Worm (Caenorhabditis elegans) whole organism, L1 larva: ENCODE results near the gene idpb-3.

ENCODE experiments used
- C04F5.9 ChIP-seq: sonication (generic microtip); optimal IDR thresholded peaks from 2 replicates; lab custom pipeline; 2016; ENCODE audit warnings: missing genetic modification characterization, missing compliant biosample characterization
- C16A3.4 ChIP-seq: fragments of 150-350 bp; optimal IDR thresholded peaks from 2 replicates; lab custom pipeline; 2014; ENCODE audit warnings: missing biosample characterization, missing genetic modification characterization
- dpl-1 ChIP-seq, 3 experiments: fragments of 150-350 bp in 2 of 3; sonication (generic microtip) in 1 of 3; optimal IDR thresholded peaks; 2 replicates each; lab custom pipeline; 2014 to 2017; ENCODE audit warnings: missing biosample characterization in 3 of 3, missing genetic modification characterization in 3 of 3, missing genetic modification reagents in 3 of 3
- fkh-4 ChIP-seq: sonication (generic microtip); optimal IDR thresholded peaks from 2 replicates; lab custom pipeline; 2016; ENCODE audit warnings: missing compliant biosample characterization, missing genetic modification characterization, borderline replicate concordance
- lin-13 ChIP-seq: fragments of 150-350 bp; optimal IDR thresholded peaks from 2 replicates; lab custom pipeline; 2014; ENCODE audit warnings: missing biosample characterization, missing genetic modification reagents, missing genetic modification characterization
- lin-14 ChIP-seq: fragments of 200-800 bp; sonication (Bioruptor generic); optimal IDR thresholded peaks from 2 replicates; lab custom pipeline; 2018; ENCODE audit warnings: mild to moderate bottlenecking, missing genetic modification characterization, moderate library complexity, missing compliant biosample characterization
- lin-39 ChIP-seq: fragments of 150-350 bp; optimal IDR thresholded peaks from 2 replicates; lab custom pipeline; 2014; ENCODE audit warnings: missing biosample characterization, missing genetic modification reagents, missing genetic modification characterization
- mep-1 ChIP-seq: fragments of 150-350 bp; optimal IDR thresholded peaks from 2 replicates; lab custom pipeline; 2014; ENCODE audit warnings: missing biosample characterization, missing genetic modification characterization
- nhr-11 ChIP-seq: fragments of 150-350 bp; optimal IDR thresholded peaks from 2 replicates; lab custom pipeline; 2014; ENCODE audit warnings: missing biosample characterization, missing genetic modification characterization
- nhr-85 ChIP-seq: sonication (generic microtip); peaks from one replicate; lab custom pipeline; 2016; ENCODE audit warnings: missing genetic modification characterization, inconsistent platforms, missing compliant biosample characterization
- unc-130 ChIP-seq: fragments of 150-350 bp; optimal IDR thresholded peaks from 2 replicates; lab custom pipeline; 2017; ENCODE audit warnings: missing biosample characterization, missing genetic modification characterization, inconsistent platforms

idpb-3 gene

DNA sequence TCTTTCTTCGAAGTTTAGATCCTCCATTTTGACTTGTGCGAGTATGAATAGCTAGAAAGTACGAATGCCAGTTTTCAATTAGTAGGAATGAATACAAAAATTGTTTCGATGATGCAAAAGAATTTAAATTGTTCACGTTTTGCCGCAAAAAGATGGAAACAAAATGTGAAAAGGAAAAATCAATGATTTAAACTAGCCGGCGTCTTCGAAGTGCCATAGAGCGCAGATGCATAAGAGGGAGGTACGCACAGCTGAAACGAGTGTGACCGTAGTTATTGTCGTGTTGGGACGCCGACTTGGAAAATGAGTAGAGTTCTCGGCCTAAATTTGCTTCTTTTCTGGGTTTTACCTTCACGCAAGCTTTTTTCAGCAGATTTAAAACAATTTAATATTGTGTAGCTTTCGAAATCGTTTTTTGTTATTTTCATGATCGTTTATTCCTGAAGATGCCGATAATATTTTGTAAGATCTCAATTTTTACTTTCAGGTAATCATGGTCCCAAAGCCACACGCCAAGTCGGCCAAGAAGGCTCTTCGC is 46.4 kb downstream of the idpb-3 start, which contains the start of the genes ify-1 and rpl-22 (continued):
- peak; percentile 95 for TF ChIP-seq mep-1 (tag; lab: Kevin White, UChicago)
- peak; percentile 93 for TF ChIP-seq lin-13
- peak; percentile 99 for TF ChIP-seq unc-130 (tag; lab: Kevin White, UChicago)
- peak; percentile 54 for TF ChIP-seq fkh-4 (tag; lab: Kevin White, UChicago)
- TF ChIP-seq lin-39 (tag; lab: Kevin White, UChicago), result peak; percentile 82
- peak; percentile 92 for TF ChIP-seq lin-14
- peak; percentile 80 for TF ChIP-seq C04F5.9
- TF ChIP-seq nhr-11, result peak; percentile 72
- TF ChIP-seq dpl-1 (GFP tag; optimal IDR thresholded peaks at IDR 0.05; lab: Kevin White, UChicago), result peak; percentile 93 to 94 (median 94)
- TF ChIP-seq nhr-85 (tag; lab: Kevin White, UChicago), result peak; percentile 96
- TF ChIP-seq C16A3.4, result peak; percentile 98
